Fruit fly (Drosophila melanogaster): ENCODE measurements around the gene CG34116.

Gene CG34116

dm6 chr3L:19805895-19806294, at the start of gene CG34116:
CG34116 (minus strand) TSS chr3L:19806036.
- no peak for TF ChIP-seq CG8478 (optimal IDR thresholded peaks at IDR 0.05)
- no peak for TF ChIP-seq CTCF (optimal IDR thresholded peaks at IDR 0.05)

- TF ChIP-seq CG8478 (optimal IDR thresholded peaks at IDR 0.05) = no peak
- no peak for TF ChIP-seq CTCF (optimal IDR thresholded peaks at IDR 0.05)
These were observed 42.2 kb upstream of the CG34116 start for dm6 chr3L:19848080-19848479.

dm6 chr3L:19846960-19847359, 41.1 kb upstream of the CG34116 start:
- no peak for TF ChIP-seq CG8478 (optimal IDR thresholded peaks at IDR 0.05)
- no peak for TF ChIP-seq CTCF (optimal IDR thresholded peaks at IDR 0.05)

- TF ChIP-seq CG8478 (optimal IDR thresholded peaks at IDR 0.05) = no peak
- TF ChIP-seq CTCF (optimal IDR thresholded peaks at IDR 0.05) = no peak
These were observed 40.1 kb upstream of the CG34116 start for dm6 chr3L:19845907-19846301.

- TF ChIP-seq CG8478 (optimal IDR thresholded peaks at IDR 0.05) = no peak
- TF ChIP-seq CTCF (optimal IDR thresholded peaks at IDR 0.05) = no peak
These were observed 39.4 kb upstream of the CG34116 start, which contains the start of gene Papss for dm6 chr3L:19845047-19845906. Papss (plus strand) TSS chr3L:19845293.

- TF ChIP-seq CTCF (optimal IDR thresholded peaks at IDR 0.05) (no peak), CG8478 (optimal IDR thresholded peaks at IDR 0.05) (no peak)
These were observed 38.7 kb upstream of the CG34116 start for dm6 chr3L:19844507-19844906.

dm6 chr3L:19836375-19836937, 30.6 kb upstream of the CG34116 start, which contains the start of gene kto:
kto (plus strand) TSS chr3L:19836614.
- TF ChIP-seq CG8478 (optimal IDR thresholded peaks at IDR 0.05) (no peak), CTCF (optimal IDR thresholded peaks at IDR 0.05) (no peak)

dm6 chr3L:19834143-19834794, 28.4 kb upstream of the CG34116 start, which contains the start of the genes trc and CG32221:
trc (minus strand) TSS chr3L:19834304.
CG32221 (plus strand) TSS chr3L:19834670.
- TF ChIP-seq CG8478 (optimal IDR thresholded peaks at IDR 0.05) = no peak
- TF ChIP-seq CTCF (optimal IDR thresholded peaks at IDR 0.05) = no peak

- TF ChIP-seq CTCF (optimal IDR thresholded peaks at IDR 0.05) (no peak), CG8478 (optimal IDR thresholded peaks at IDR 0.05) (no peak)
These were observed 27.4 kb upstream of the CG34116 start for dm6 chr3L:19833227-19833626.

- TF ChIP-seq CG8478 (optimal IDR thresholded peaks at IDR 0.05) = no peak
- no peak for TF ChIP-seq CTCF (optimal IDR thresholded peaks at IDR 0.05)
These were observed 12.9 kb upstream of the CG34116 start for dm6 chr3L:19818701-19819100.

dm6 chr3L:19817807-19818531, 12.1 kb upstream of the CG34116 start, which contains the start of the genes Fibp and Deaf1:
Fibp (minus strand) TSS chr3L:19817967.
Deaf1 (plus strand) TSS chr3L:19818174.
- TF ChIP-seq CG8478 (optimal IDR thresholded peaks at IDR 0.05) (no peak), CTCF (optimal IDR thresholded peaks at IDR 0.05) (peak in 1 of 2 experiments; percentile 9)

dm6 chr3L:19815472-19816150, 9.8 kb upstream of the CG34116 start, which contains the start of gene cyc:
cyc (minus strand) TSS chr3L:19815938.
- no peak for TF ChIP-seq CG8478 (optimal IDR thresholded peaks at IDR 0.05)
- TF ChIP-seq CTCF (optimal IDR thresholded peaks at IDR 0.05) = no peak

- TF ChIP-seq CTCF (optimal IDR thresholded peaks at IDR 0.05) (no peak), CG8478 (optimal IDR thresholded peaks at IDR 0.05) (no peak)
These were observed 7.5 kb upstream of the CG34116 start, which contains the start of gene Cyp305a1 for dm6 chr3L:19813075-19813903. Cyp305a1 (minus strand) TSS chr3L:19813339.

All from S2 (cell line).